Fruit fly (Drosophila melanogaster): ENCODE data around the gene CG31460.

CG31460 gene

DNA sequence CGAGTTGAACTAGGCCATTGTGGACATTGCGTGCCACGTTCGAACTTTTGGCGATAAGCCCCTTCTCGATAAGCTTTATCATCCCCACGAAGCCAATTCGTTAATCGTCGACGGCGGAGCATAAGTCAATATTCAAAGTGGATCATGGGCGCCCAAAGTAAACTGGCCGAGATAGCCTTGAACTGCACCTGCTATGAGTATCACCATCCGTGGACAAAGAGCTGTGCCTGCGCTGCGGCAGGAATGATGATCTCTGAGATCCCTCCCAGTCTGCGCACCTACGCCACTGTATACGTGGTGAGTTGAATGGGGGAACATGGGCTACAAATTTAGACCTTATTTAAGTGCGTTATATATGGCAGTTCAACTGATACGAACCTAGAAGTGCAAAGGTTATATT, 38.2 kb upstream of the CG31460 start (continued):
- TF ChIP-seq CG6689 (GFP tag; IDR thresholded peaks at IDR 0.05) = 0 out of 2 replicates have a peak, but pooled peaks have one; percentile 16
- no peak for TF ChIP-seq kay (GFP tag; optimal IDR thresholded peaks at IDR 0.05)
- TF ChIP-seq Ada2b (GFP tag; IDR thresholded peaks at IDR 0.05) = peak; percentile 12; the same call in 1 of the 2 replicates
- TF ChIP-seq D19B (GFP tag; optimal IDR thresholded peaks at IDR 0.05) = no peak
- TF ChIP-seq Mrtf (GFP tag; IDR thresholded peaks at IDR 0.05) = 0 out of 3 replicates have a peak, but pooled peaks have one; percentile 39
- TF ChIP-seq chm (GFP tag; IDR thresholded peaks at IDR 0.05) = peak; percentile 65; the same call in 1 of the 2 replicates
- TF ChIP-seq Lpt (GFP tag; optimal IDR thresholded peaks at IDR 0.05) = no peak
- peak; percentile 37 for TF ChIP-seq Dip3 (GFP tag; optimal IDR thresholded peaks at IDR 0.05)
- peak; percentile 62 for TF ChIP-seq lilli (GFP tag; optimal IDR thresholded peaks at IDR 0.05)
- peak; percentile 61 for TF ChIP-seq zfh2 (GFP tag; optimal IDR thresholded peaks at IDR 0.05)
- TF ChIP-seq Mes4 (GFP tag; optimal IDR thresholded peaks at IDR 0.05) = no peak
- no peak for TF ChIP-seq ssp (GFP tag; IDR thresholded peaks at IDR 0.05)
- no peak for TF ChIP-seq CG14860 (GFP tag; IDR thresholded peaks at IDR 0.05; ENCODE audit: partially characterized antibody)
- TF ChIP-seq CG7357 (GFP tag; IDR thresholded peaks at IDR 0.05) = 0 out of 3 replicates have a peak, but pooled peaks have one; percentile 20
- TF ChIP-seq lab (GFP tag; optimal IDR thresholded peaks at IDR 0.05) = peak; percentile 62
- no peak for TF ChIP-seq CG5245 (GFP tag; optimal IDR thresholded peaks at IDR 0.05)
- TF ChIP-seq CG13624 (GFP tag; optimal IDR thresholded peaks at IDR 0.05) = no peak
- TF ChIP-seq her (GFP tag; optimal IDR thresholded peaks at IDR 0.05) = peak; percentile 21
- 0 out of 2 replicates have a peak, but pooled peaks have one; percentile 24 for TF ChIP-seq HLH3B (GFP tag; IDR thresholded peaks at IDR 0.05)
- peak; percentile 43 for TF ChIP-seq gem (tag; optimal IDR thresholded peaks at IDR 0.05)
- TF ChIP-seq NfI (GFP tag; optimal IDR thresholded peaks at IDR 0.05) = peak; percentile 6
- TF ChIP-seq CG32767 (GFP tag; IDR thresholded peaks at IDR 0.05) = no peak
- no peak for TF ChIP-seq CG12744 (GFP tag; optimal IDR thresholded peaks at IDR 0.05)
- TF ChIP-seq prd (optimal IDR thresholded peaks at IDR 0.05) = no peak
- peak; percentile 48; the same call in 1 of the 3 replicates for TF ChIP-seq prd (GFP tag; IDR thresholded peaks at IDR 0.05)
- TF ChIP-seq ranshi (GFP tag; IDR thresholded peaks at IDR 0.05) = 0 out of 2 replicates have a peak, but pooled peaks have one; percentile 8
- TF ChIP-seq org-1 (GFP tag; optimal IDR thresholded peaks at IDR 0.05) = peak; percentile 7
- TF ChIP-seq CG10979 (tag; optimal IDR thresholded peaks at IDR 0.05) = no peak
- no peak for TF ChIP-seq CG17829 (tag; optimal IDR thresholded peaks at IDR 0.05)
- TF ChIP-seq CG7839 (tag; optimal IDR thresholded peaks at IDR 0.05) = peak; percentile 50
- peak; percentile 0 for TF ChIP-seq CG30403 (GFP tag; optimal IDR thresholded peaks at IDR 0.05)
- no peak for TF ChIP-seq CG34422 (GFP tag; IDR thresholded peaks at IDR 0.05)
- TF ChIP-seq CG10959 (GFP tag; IDR thresholded peaks at IDR 0.05) = no peak
- peak; percentile 25 for TF ChIP-seq Xbp1 (GFP tag; optimal IDR thresholded peaks at IDR 0.05)
- TF ChIP-seq sim (GFP tag; IDR thresholded peaks at IDR 0.05) = no peak
- peak; percentile 39 for TF ChIP-seq Meics (GFP tag; optimal IDR thresholded peaks at IDR 0.05)
- TF ChIP-seq CG2120 (GFP tag; optimal IDR thresholded peaks at IDR 0.05) = peak; percentile 77
- peak; percentile 56; the same call in 1 of the 2 replicates for TF ChIP-seq lmd (GFP tag; IDR thresholded peaks at IDR 0.05)
- no peak for TF ChIP-seq HmgD (GFP tag; optimal IDR thresholded peaks at IDR 0.05)
- TF ChIP-seq CG11560 (tag; IDR thresholded peaks at IDR 0.05) = peak; percentile 40; the same call in 1 of the 3 replicates
- TF ChIP-seq CG10267 (tag; optimal IDR thresholded peaks at IDR 0.05) = no peak
- no peak for TF ChIP-seq CG12236 (GFP tag; optimal IDR thresholded peaks at IDR 0.05)
- TF ChIP-seq Hmr (GFP tag; optimal IDR thresholded peaks at IDR 0.05) = peak; percentile 42
- peak; percentile 41 for TF ChIP-seq Antp (GFP tag; optimal IDR thresholded peaks at IDR 0.05)
- TF ChIP-seq slbo (GFP tag; IDR thresholded peaks at IDR 0.05) = peak; percentile 76
- TF ChIP-seq CG3838 (GFP tag; optimal IDR thresholded peaks at IDR 0.05) = no peak
- TF ChIP-seq CG7786 (GFP tag; optimal IDR thresholded peaks at IDR 0.05) = peak; percentile 37
- peak; percentile 68 for TF ChIP-seq sens (GFP tag)
- TF ChIP-seq CG10274 (GFP tag; optimal IDR thresholded peaks at IDR 0.05) = no peak
- TF ChIP-seq chif (GFP tag; optimal IDR thresholded peaks at IDR 0.05) = no peak
- no peak for TF ChIP-seq cas (GFP tag; IDR thresholded peaks at IDR 0.05)
- no peak for TF ChIP-seq fd64A (GFP tag; optimal IDR thresholded peaks at IDR 0.05)
